Worm (Caenorhabditis elegans) whole organism, L2 larva: ENCODE data around the gene nlp-71.

Experiments
- nhr-12 ChIP-seq: fragments of 150-350 bp; optimal IDR thresholded peaks from 2 replicates; lab custom pipeline; 2014; ENCODE audit warnings: missing biosample characterization, missing genetic modification characterization
- sma-3 ChIP-seq: sonication (generic microtip); optimal IDR thresholded peaks from 2 replicates; lab custom pipeline; 2016; ENCODE audit warnings: missing genetic modification reagents, missing genetic modification characterization, missing compliant biosample characterization

ce11 chrIV:6442016-6442618 lies 28.7 kb upstream of the nlp-71 start:
- no peak for TF ChIP-seq nhr-12 (tag; lab: Kevin White, UChicago)
- no peak for TF ChIP-seq sma-3 (GFP tag; lab: Kevin White, UChicago)
